Worm (Caenorhabditis elegans): ENCODE data around the gene gst-2.

gst-2 gene

DNA sequence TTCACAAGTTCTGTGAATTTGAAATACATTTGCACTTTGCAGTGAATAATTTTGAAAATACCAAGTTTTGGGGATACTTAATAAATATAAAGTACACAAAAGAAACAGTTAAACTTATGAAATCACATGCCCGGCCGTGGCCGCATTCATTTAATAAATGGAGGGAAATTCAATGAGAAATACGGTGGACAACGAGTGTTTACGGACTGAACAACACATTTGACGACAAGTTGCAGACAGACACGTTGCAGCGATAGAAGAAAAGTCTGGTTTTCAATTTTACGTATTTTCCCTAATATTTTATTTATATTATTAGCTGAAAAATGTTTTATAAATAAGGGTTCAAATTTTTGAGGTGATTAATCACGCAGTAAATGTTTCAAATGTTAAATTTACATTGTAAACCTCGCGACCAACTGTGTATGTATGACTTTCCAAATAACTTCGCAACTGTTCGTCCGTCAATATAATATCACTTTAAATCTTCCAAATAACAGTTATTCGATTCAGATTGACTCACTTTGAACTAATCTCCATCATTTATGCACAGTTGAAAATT is 9.7 kb upstream of the gst-2 start, which contains the start of gene copg-1 (continued):
- no peak for TF ChIP-seq D1046.2 (GFP tag; IDR thresholded peaks at IDR 0.05)
- peak; percentile 77 for TF ChIP-seq mes-2 (tag; optimal IDR thresholded peaks at IDR 0.05; ENCODE audit: poor library complexity, severe bottlenecking)
- TF ChIP-seq hlh-30 (tag; optimal IDR thresholded peaks at IDR 0.05; ENCODE audit: insufficient read depth): peak; percentile 80
- peak; percentile 55 for TF ChIP-seq ces-1 (GFP tag; optimal IDR thresholded peaks at IDR 0.05)
- TF ChIP-seq F44E2.7 (GFP tag; IDR thresholded peaks at IDR 0.05): no peak
- TF ChIP-seq nhr-111 (GFP tag; optimal IDR thresholded peaks at IDR 0.05): no peak
- peak; percentile 42 for TF ChIP-seq lin-13 (GFP tag; optimal IDR thresholded peaks at IDR 0.05)
- no peak for TF ChIP-seq daf-12 (tag; optimal IDR thresholded peaks at IDR 0.05)
- no peak for TF ChIP-seq R02D3.7 (tag; optimal IDR thresholded peaks at IDR 0.05)
- no peak for TF ChIP-seq F37D6.2 (tag; optimal IDR thresholded peaks at IDR 0.05)
- no peak for TF ChIP-seq ceh-28 (tag; optimal IDR thresholded peaks at IDR 0.05)
- TF ChIP-seq nhr-237 (tag; optimal IDR thresholded peaks at IDR 0.05): no peak
- no peak for TF ChIP-seq Y5F2A.4 (GFP tag; optimal IDR thresholded peaks at IDR 0.05)
- peak; percentile 11 for TF ChIP-seq mxl-3 (GFP tag; optimal IDR thresholded peaks at IDR 0.05)
- no peak for TF ChIP-seq jun-1 (tag; optimal IDR thresholded peaks at IDR 0.05)
- no peak for TF ChIP-seq zag-1 (tag; optimal IDR thresholded peaks at IDR 0.05)
- TF ChIP-seq mdl-1 (tag; optimal IDR thresholded peaks at IDR 0.05): peak in 1 of 2 experiments; percentile 9
- no peak for TF ChIP-seq snpc-1.2 (GFP tag; IDR thresholded peaks at IDR 0.05)
- 0 out of 2 replicates have a peak, but pooled peaks have one; percentile 7 for TF ChIP-seq dmd-6 (GFP tag; IDR thresholded peaks at IDR 0.05)
- no peak for TF ChIP-seq madf-5 (GFP tag; IDR thresholded peaks at IDR 0.05)
- TF ChIP-seq spr-3 (GFP tag; optimal IDR thresholded peaks at IDR 0.05): no peak
- TF ChIP-seq lin-1 (GFP tag; IDR thresholded peaks at IDR 0.05): no peak
- TF ChIP-seq daf-8 (GFP tag; IDR thresholded peaks at IDR 0.05): no peak
- TF ChIP-seq saeg-2 (GFP tag; IDR thresholded peaks at IDR 0.05): no peak
- TF ChIP-seq Y75B8A.6 (GFP tag; IDR thresholded peaks at IDR 0.05): no peak
- TF ChIP-seq nhr-41 (GFP tag; IDR thresholded peaks at IDR 0.05): no peak
- TF ChIP-seq unc-62 (GFP tag; optimal IDR thresholded peaks at IDR 0.05 in 1 of 2): no peak
- no peak for TF ChIP-seq unc-62 (tag; optimal IDR thresholded peaks at IDR 0.05)
- no peak for TF ChIP-seq unc-130 (GFP tag; optimal IDR thresholded peaks at IDR 0.05)
- TF ChIP-seq spr-1 (tag; optimal IDR thresholded peaks at IDR 0.05): no peak
- no peak for TF ChIP-seq nhr-102 (tag; optimal IDR thresholded peaks at IDR 0.05)
- no peak for TF ChIP-seq ceh-82 (tag; optimal IDR thresholded peaks at IDR 0.05)
- TF ChIP-seq pqm-1 (tag; optimal IDR thresholded peaks at IDR 0.05): no peak
- TF ChIP-seq tra-1 (GFP tag; IDR thresholded peaks at IDR 0.05): no peak
- no peak for TF ChIP-seq skn-1 (tag; optimal IDR thresholded peaks at IDR 0.05)
- TF ChIP-seq ceh-32 (tag; optimal IDR thresholded peaks at IDR 0.05; ENCODE audit: poor library complexity): no peak
- TF ChIP-seq nhr-25 (tag; optimal IDR thresholded peaks at IDR 0.05; ENCODE audit: borderline replicate concordance, insufficient read depth): no peak
- TF ChIP-seq dmd-8 (GFP tag; IDR thresholded peaks at IDR 0.05): no peak
- no peak for TF ChIP-seq ZK546.5 (tag; optimal IDR thresholded peaks at IDR 0.05)
- TF ChIP-seq lin-39 (tag; optimal IDR thresholded peaks at IDR 0.05): no peak
- TF ChIP-seq ztf-7 (tag; optimal IDR thresholded peaks at IDR 0.05): no peak
- no peak for TF ChIP-seq pha-4 (GFP tag; IDR thresholded peaks at IDR 0.05)
- TF ChIP-seq pha-4 (tag; optimal IDR thresholded peaks at IDR 0.05): no peak
- TF ChIP-seq zfp-2 (tag; optimal IDR thresholded peaks at IDR 0.05): no peak
- TF ChIP-seq ceh-44 (GFP tag; IDR thresholded peaks at IDR 0.05): no peak
- TF ChIP-seq hlh-11 (tag; optimal IDR thresholded peaks at IDR 0.05): peak; percentile 24
- no peak for TF ChIP-seq nhr-11 (tag; optimal IDR thresholded peaks at IDR 0.05)
- no peak for TF ChIP-seq Y105C5A.15 (GFP tag; IDR thresholded peaks at IDR 0.05)
- TF ChIP-seq nhr-28 (tag; optimal IDR thresholded peaks at IDR 0.05): peak; percentile 28
- TF ChIP-seq dmd-9 (GFP tag; IDR thresholded peaks at IDR 0.05): no peak
- no peak for TF ChIP-seq fos-1 (tag; optimal IDR thresholded peaks at IDR 0.05)
- TF ChIP-seq attf-4 (tag; optimal IDR thresholded peaks at IDR 0.05): no peak

Data from whole organism, L4 larva.